Worm (Caenorhabditis elegans) whole organism, young adult: ENCODE data around the gene C32D5.10.

Experiments used
- F23B12.7 ChIP-seq: sonication (generic microtip); optimal IDR thresholded peaks from 2 replicates; lab custom pipeline; 2017; ENCODE audit warnings: missing genetic modification characterization, mild to moderate bottlenecking, missing compliant biosample characterization, antibody characterized with exemption, moderate library complexity; ENCODE audit not compliant: insufficient read depth
- Y53F4B.3 ChIP-seq: fragments of 200-800 bp; sonication (Bioruptor generic); IDR thresholded peaks from 2 replicates; pipeline ENCODE4 v1.3.6; 2022; ENCODE audit warnings: missing genetic modification reagents, missing genetic modification characterization, missing compliant biosample characterization
- ama-1 ChIP-seq, 3 experiments: fragments of 150-350 bp in 1 of 3; sonication (generic microtip) in 2 of 3; optimal IDR thresholded peaks; 2 replicates each; lab custom pipeline; 2014 to 2018; ENCODE audit warnings: missing biosample characterization in 2 of 3, missing genetic modification characterization in 2 of 3, missing genetic modification reagents in 2 of 3
- fkh-3 ChIP-seq: sonication (generic microtip); optimal IDR thresholded peaks from 2 replicates; lab custom pipeline; 2016; ENCODE audit warnings: mild to moderate bottlenecking, missing genetic modification characterization, missing compliant biosample characterization
- lag-1 ChIP-seq: fragments of 200-800 bp; sonication (Bioruptor generic); IDR thresholded peaks from 2 replicates; pipeline ENCODE4 v1.3.6; 2022; ENCODE audit warnings: missing genetic modification reagents, missing genetic modification characterization, missing compliant biosample characterization
- lin-35 ChIP-seq, 3 experiments: fragments of 150-350 bp in 2 of 3; sonication (generic microtip) in 1 of 3; optimal IDR thresholded peaks; 2 replicates each; lab custom pipeline; 2014 to 2018; ENCODE audit warnings: missing biosample characterization in 3 of 3, missing genetic modification characterization in 3 of 3, missing genetic modification reagents in 3 of 3
- lsl-1 ChIP-seq: fragments of 200-800 bp; sonication (Bioruptor generic); optimal IDR thresholded peaks from 2 replicates; lab custom pipeline; 2018; ENCODE audit warnings: mild to moderate bottlenecking, missing genetic modification characterization, moderate library complexity, missing compliant biosample characterization
- pha-4 ChIP-seq: fragments of 150-350 bp; sonication (generic microtip); optimal IDR thresholded peaks from 2 replicates; lab custom pipeline; 2014; ENCODE audit warnings: missing biosample characterization, missing genetic modification reagents, missing genetic modification characterization
- repo-1 ChIP-seq: sonication (generic microtip); optimal IDR thresholded peaks from 2 replicates; lab custom pipeline; 2017; ENCODE audit warnings: mild to moderate bottlenecking, missing genetic modification characterization, missing compliant biosample characterization
- snpc-4 ChIP-seq, 5 experiments: fragments of 150-350 bp in 1 of 5; sonication (generic microtip) in 4 of 5; optimal IDR thresholded peaks; 2 replicates each; lab custom pipeline; 2014 to 2018; ENCODE audit warnings: missing genetic modification characterization in 5 of 5, missing biosample characterization in 3 of 5, antibody characterized with exemption in 2 of 5, mild to moderate bottlenecking in 2 of 5, missing compliant biosample characterization in 2 of 5, missing genotype in 2 of 5, moderate library complexity in 2 of 5, missing genetic modification reagents in 1 of 5
- tbp1 ChIP-seq: fragments of 200-800 bp; sonication (Bioruptor generic); optimal IDR thresholded peaks from 2 replicates; lab custom pipeline; 2018; ENCODE audit warnings: mild to moderate bottlenecking, missing genetic modification characterization, missing compliant biosample characterization
- zfh-2 ChIP-seq: fragments of 200-800 bp; sonication (Bioruptor generic); conservative IDR thresholded peaks from 2 replicates; pipeline ENCODE4 v1.3.6; 2022; ENCODE audit warnings: missing genetic modification reagents, missing genetic modification characterization, missing compliant biosample characterization
- ztf-3 ChIP-seq: fragments of 200-800 bp; sonication (Bioruptor generic); optimal IDR thresholded peaks from 2 replicates; lab custom pipeline; 2018; ENCODE audit warnings: mild to moderate bottlenecking, missing genetic modification characterization, missing compliant biosample characterization

- peak; percentile 93 for TF ChIP-seq F23B12.7 (tag; lab: Kevin White, UChicago)
- no peak for TF ChIP-seq zfh-2 (GFP tag; lab: Robert Waterston, UW)
- TF ChIP-seq lin-35 (GFP tag; optimal IDR thresholded peaks at IDR 0.05; lab: Kevin White, UChicago), result no peak
- peak; percentile 53 for TF ChIP-seq lsl-1 (GFP tag; lab: Kevin White, UChicago)
- no peak for TF ChIP-seq lag-1 (GFP tag; lab: Robert Waterston, UW)
- no peak for TF ChIP-seq fkh-3 (tag; lab: Kevin White, UChicago)
- peak; percentile 27 for TF ChIP-seq snpc-4 (GFP tag; optimal IDR thresholded peaks at IDR 0.05; lab: Kevin White, UChicago)
- peak in 2 of 4 experiments; percentile 24 to 57 for TF ChIP-seq snpc-4 (tag; optimal IDR thresholded peaks at IDR 0.05; lab: Kevin White, UChicago)
- TF ChIP-seq ztf-3, result no peak
- TF ChIP-seq ama-1 (optimal IDR thresholded peaks at IDR 0.05; lab: Kevin White, UChicago), result no peak
- TF ChIP-seq ama-1 (GFP tag; optimal IDR thresholded peaks at IDR 0.05; lab: Kevin White, UChicago), result no peak
- no peak for TF ChIP-seq pha-4 (tag; lab: Kevin White, UChicago)
- TF ChIP-seq repo-1, result no peak
- TF ChIP-seq tbp1 (GFP tag; lab: Kevin White, UChicago), result no peak
- TF ChIP-seq Y53F4B.3, result no peak
Observed at ce11 chrII:6383183-6383695, 31.5 kb upstream of the C32D5.10 start, which contains the start of gene F58F12.1.
